Worm (Caenorhabditis elegans): ENCODE measurements around the gene K11H12.5.
A peak's percentile ranks its signal among the peaks of the same experiment; 100 is the strongest.

The K11H12.5 gene

DNA sequence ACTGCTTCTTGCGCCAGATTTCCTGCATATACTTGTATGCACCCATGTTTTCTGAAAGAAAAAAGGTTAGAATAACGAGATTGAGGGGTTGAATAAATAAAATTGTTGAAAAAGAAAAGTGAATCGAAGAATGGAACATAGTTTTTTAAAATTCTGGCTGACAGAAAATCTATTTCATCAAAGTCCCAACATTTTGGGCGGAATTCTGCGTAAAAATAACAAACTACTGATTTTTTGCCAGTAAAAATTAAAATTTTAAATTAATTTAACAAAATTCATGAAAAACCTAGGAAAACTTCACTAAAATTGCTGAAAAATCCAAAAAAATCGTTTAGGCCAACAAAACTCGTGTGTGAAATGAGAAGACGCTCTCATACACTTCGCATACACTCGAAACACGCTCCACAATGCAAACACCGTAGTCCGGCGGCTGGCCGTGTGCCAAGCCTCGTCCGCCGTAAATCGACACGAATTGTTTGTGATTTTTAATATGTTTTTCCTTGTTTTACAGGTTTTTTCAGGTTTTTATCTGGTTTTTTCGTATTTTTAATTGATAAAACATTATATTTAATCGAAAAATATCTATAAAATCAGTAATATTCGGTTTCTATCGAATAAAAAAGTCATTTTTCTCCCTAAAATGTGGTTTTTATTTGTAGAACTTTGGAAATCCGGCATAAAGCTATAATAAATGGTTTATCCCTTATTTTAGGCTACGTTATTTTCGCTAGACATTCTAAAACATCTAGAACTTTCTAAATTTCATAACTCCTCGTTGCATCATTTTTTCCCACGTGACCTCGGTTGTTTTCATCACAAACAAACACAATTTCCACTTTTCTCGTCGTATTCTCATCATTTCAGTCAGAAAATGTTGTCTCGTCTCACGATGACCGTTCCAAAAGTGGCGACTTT lies 21.6 kb upstream of the K11H12.5 start, which contains the start of the genes rpl-15 and K11H12.8 (continued):
- TF ChIP-seq ceh-6 (GFP tag; optimal IDR thresholded peaks at IDR 0.05), result peak; percentile 73
- peak; percentile 90 for TF ChIP-seq madf-2 (tag; optimal IDR thresholded peaks at IDR 0.05)
- TF ChIP-seq ceh-45 (GFP tag; IDR thresholded peaks at IDR 0.05), result peak; percentile 88
- peak; percentile 61 for TF ChIP-seq nhr-11 (tag; optimal IDR thresholded peaks at IDR 0.05)
- TF ChIP-seq gmeb-2 (tag; optimal IDR thresholded peaks at IDR 0.05), result peak; percentile 87
- TF ChIP-seq elt-4 (tag; optimal IDR thresholded peaks at IDR 0.05), result no peak
- TF ChIP-seq ttx-3 (tag; optimal IDR thresholded peaks at IDR 0.05), result peak; percentile 86
- no peak for TF ChIP-seq ama-1 (optimal IDR thresholded peaks at IDR 0.05)
- TF ChIP-seq sdc-2 (tag; optimal IDR thresholded peaks at IDR 0.05), result peak; percentile 85
- peak; percentile 59 for TF ChIP-seq C38D4.7 (GFP tag; optimal IDR thresholded peaks at IDR 0.05)
- peak; percentile 88 for TF ChIP-seq fkh-10 (GFP tag; optimal IDR thresholded peaks at IDR 0.05)
- peak; percentile 98 for TF ChIP-seq elt-2 (tag; optimal IDR thresholded peaks at IDR 0.05)
- TF ChIP-seq nhr-232 (tag; optimal IDR thresholded peaks at IDR 0.05), result no peak
- TF ChIP-seq hlh-8 (tag; optimal IDR thresholded peaks at IDR 0.05), result peak; percentile 93
- TF ChIP-seq lin-11 (tag; optimal IDR thresholded peaks at IDR 0.05), result peak; percentile 52
- TF ChIP-seq T23F11.4 (GFP tag; optimal IDR thresholded peaks at IDR 0.05), result peak; percentile 74
- TF ChIP-seq mec-3 (tag; optimal IDR thresholded peaks at IDR 0.05; ENCODE audit: borderline replicate concordance), result no peak
- peak; percentile 84 for TF ChIP-seq fax-1 (tag; optimal IDR thresholded peaks at IDR 0.05)
- peak; percentile 99 for TF ChIP-seq nfya-1 (tag; optimal IDR thresholded peaks at IDR 0.05)
- peak; percentile 30 for TF ChIP-seq hlh-13 (GFP tag; optimal IDR thresholded peaks at IDR 0.05)
- TF ChIP-seq ceh-24 (tag; optimal IDR thresholded peaks at IDR 0.05), result peak; percentile 71
- TF ChIP-seq pat-9 (tag; optimal IDR thresholded peaks at IDR 0.05), result peak; percentile 94
- peak; percentile 99 for TF ChIP-seq ceh-18 (tag; optimal IDR thresholded peaks at IDR 0.05)
- TF ChIP-seq ceh-48 (tag; optimal IDR thresholded peaks at IDR 0.05), result peak; percentile 85

DNA sequence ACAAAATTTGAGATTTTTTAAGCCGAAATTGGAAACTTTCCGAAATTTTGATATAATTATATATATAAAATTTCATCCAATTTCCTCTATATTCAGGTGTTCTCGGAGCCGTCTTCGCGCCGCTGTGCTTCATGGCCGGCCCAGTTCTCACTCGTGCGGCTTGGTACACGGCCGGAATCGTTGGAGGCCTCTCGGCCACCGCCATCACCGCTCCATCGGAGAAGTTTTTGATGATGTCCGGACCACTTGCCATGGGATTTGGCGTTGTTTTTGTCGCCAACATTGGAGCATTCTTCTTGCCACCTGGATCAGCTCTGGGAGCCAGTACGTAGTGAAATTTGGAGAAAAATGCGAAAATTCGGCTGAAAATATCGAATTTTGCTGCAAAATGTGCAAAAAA lies 19.3 kb upstream of the K11H12.5 start:
- no peak for TF ChIP-seq fkh-6 (tag; optimal IDR thresholded peaks at IDR 0.05)
- no peak for TF ChIP-seq hlh-13 (GFP tag; optimal IDR thresholded peaks at IDR 0.05)
- no peak for TF ChIP-seq ceh-2 (tag; optimal IDR thresholded peaks at IDR 0.05)
- TF ChIP-seq unc-86 (tag; optimal IDR thresholded peaks at IDR 0.05), result no peak
- TF ChIP-seq fax-1 (tag; optimal IDR thresholded peaks at IDR 0.05), result no peak
- TF ChIP-seq hlh-15 (tag; optimal IDR thresholded peaks at IDR 0.05), result no peak
- no peak for TF ChIP-seq sox-4 (tag; optimal IDR thresholded peaks at IDR 0.05)
- TF ChIP-seq che-1 (tag; optimal IDR thresholded peaks at IDR 0.05), result no peak
- TF ChIP-seq T23F11.4 (GFP tag; optimal IDR thresholded peaks at IDR 0.05), result no peak
- no peak for TF ChIP-seq nhr-11 (tag; optimal IDR thresholded peaks at IDR 0.05)
- TF ChIP-seq tbx-2 (tag; optimal IDR thresholded peaks at IDR 0.05), result no peak
- no peak for TF ChIP-seq C38D4.7 (GFP tag; optimal IDR thresholded peaks at IDR 0.05)
- TF ChIP-seq pros-1 (tag; optimal IDR thresholded peaks at IDR 0.05), result no peak

DNA sequence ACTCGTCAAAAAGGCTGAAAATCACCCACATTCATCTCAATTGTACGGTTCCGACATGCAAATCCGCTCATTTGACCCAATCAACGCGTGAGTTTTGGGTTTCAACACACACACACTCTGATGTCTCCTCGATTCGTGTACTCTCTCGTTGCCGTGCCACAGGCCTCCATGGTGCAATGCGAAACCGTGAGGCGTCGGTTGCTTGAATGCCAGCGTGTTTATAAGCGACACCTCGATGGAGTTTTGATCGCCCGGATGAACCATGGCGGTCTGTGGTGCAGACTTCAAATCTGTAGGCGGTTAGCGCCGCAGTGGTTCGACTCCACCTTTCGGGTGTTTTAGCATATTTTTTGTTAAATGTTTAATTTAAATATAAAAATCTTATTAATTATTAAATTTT lies 18.4 kb upstream of the K11H12.5 start:
- TF ChIP-seq hlh-6 (tag; optimal IDR thresholded peaks at IDR 0.05) (no peak), hlh-30 (tag; optimal IDR thresholded peaks at IDR 0.05; ENCODE audit: insufficient read depth) (peak; percentile 20), Y22D7AL.16 (tag; optimal IDR thresholded peaks at IDR 0.05) (peak; percentile 15), elt-2 (tag; optimal IDR thresholded peaks at IDR 0.05) (no peak), C38D4.7 (GFP tag; optimal IDR thresholded peaks at IDR 0.05) (no peak), npax-4 (tag; optimal IDR thresholded peaks at IDR 0.05) (no peak), ceh-6 (GFP tag; optimal IDR thresholded peaks at IDR 0.05) (no peak), ceh-34 (tag; optimal IDR thresholded peaks at IDR 0.05) (peak; percentile 63), che-1 (tag; optimal IDR thresholded peaks at IDR 0.05) (no peak), nfya-1 (tag; optimal IDR thresholded peaks at IDR 0.05) (peak; percentile 25), pha-4 (tag; optimal IDR thresholded peaks at IDR 0.05) (no peak)

All from whole organism, late embryonic.